Worm (Caenorhabditis elegans) whole organism, L1 larva: ENCODE results near the gene srab-10.
A peak's percentile ranks its signal among the peaks of the same experiment; 100 is the strongest.

Source experiments
- C34B4.2 ChIP-seq: sonication (generic microtip); optimal IDR thresholded peaks from 2 replicates; lab custom pipeline; 2017; ENCODE audit warnings: mild to moderate bottlenecking, missing genetic modification characterization, missing compliant biosample characterization
- Y116A8C.19 ChIP-seq: sonication (generic microtip); optimal IDR thresholded peaks from 2 replicates; lab custom pipeline; 2016; ENCODE audit warnings: missing compliant biosample characterization, missing genetic modification characterization, borderline replicate concordance
- aha-1 ChIP-seq: fragments of 150-350 bp; optimal IDR thresholded peaks from 2 replicates; lab custom pipeline; 2014; ENCODE audit warnings: missing biosample characterization, missing genetic modification characterization
- blmp-1 ChIP-seq: fragments of 150-350 bp; optimal IDR thresholded peaks from 2 replicates; lab custom pipeline; 2014; ENCODE audit warnings: missing biosample characterization, missing genetic modification characterization
- ceh-82 ChIP-seq, 3 experiments: fragments of 150-350 bp in 1 of 3; sonication (generic microtip) in 2 of 3; optimal IDR thresholded peaks; 2 replicates each; lab custom pipeline; 2014 to 2017; ENCODE audit warnings: missing biosample characterization in 3 of 3, missing genetic modification characterization in 3 of 3
- ceh-88 ChIP-seq: fragments of 200-800 bp; sonication (Bioruptor generic); IDR thresholded peaks from 2 replicates; pipeline ENCODE4 v1.3.6; 2022; ENCODE audit warnings: missing genetic modification characterization, missing compliant biosample characterization
- dpl-1 ChIP-seq, 3 experiments: fragments of 150-350 bp in 2 of 3; sonication (generic microtip) in 1 of 3; optimal IDR thresholded peaks; 2 replicates each; lab custom pipeline; 2014 to 2017; ENCODE audit warnings: missing biosample characterization in 3 of 3, missing genetic modification characterization in 3 of 3, missing genetic modification reagents in 3 of 3
- efl-1 ChIP-seq, 4 experiments: fragments of 150-350 bp; optimal IDR thresholded peaks in 3 of 4; peaks in 1 of 4; 1 replicate in 1 of 4; 2 replicates in 3 of 4; lab custom pipeline; 2014; ENCODE audit warnings: missing biosample characterization in 2 of 4, missing genetic modification characterization in 2 of 4, missing genetic modification reagents in 2 of 4
- egl-27 ChIP-seq, 2 experiments: fragments of 150-350 bp in 1 of 2; sonication (generic microtip); optimal IDR thresholded peaks; 3 replicates each; lab custom pipeline; 2017 to 2018; ENCODE audit warnings: missing biosample characterization in 2 of 2, missing genetic modification characterization in 2 of 2, missing genetic modification reagents in 2 of 2
- elt-2 ChIP-seq: sonication (generic microtip); optimal IDR thresholded peaks from 2 replicates; lab custom pipeline; 2016; ENCODE audit warnings: missing genetic modification characterization, mild to moderate bottlenecking, inconsistent platforms, missing compliant biosample characterization, missing genetic modification reagents
- elt-3 ChIP-seq, 6 experiments: fragments of 150-350 bp in 1 of 6; sonication (generic microtip); optimal IDR thresholded peaks; 2 replicates each; lab custom pipeline; 2017 to 2018; ENCODE audit warnings: missing biosample characterization in 6 of 6, missing genetic modification characterization in 6 of 6, inconsistent platforms in 1 of 6
- ets-5 ChIP-seq: fragments of 200-800 bp; sonication (Bioruptor generic); IDR thresholded peaks from 2 replicates; pipeline ENCODE4 v1.3.6; 2022; ENCODE audit warnings: missing genetic modification characterization, missing compliant biosample characterization
- fkh-10 ChIP-seq: sonication (generic microtip); optimal IDR thresholded peaks from 2 replicates; lab custom pipeline; 2017; ENCODE audit warnings: missing biosample characterization, missing genetic modification reagents, missing genetic modification characterization
- fkh-8 ChIP-seq: sonication (generic microtip); optimal IDR thresholded peaks from 2 replicates; lab custom pipeline; 2016; ENCODE audit warnings: mild to moderate bottlenecking, missing genetic modification characterization, missing compliant biosample characterization
- fos-1 ChIP-seq: fragments of 150-350 bp; optimal IDR thresholded peaks from 2 replicates; lab custom pipeline; 2014; ENCODE audit warnings: missing biosample characterization, missing genetic modification characterization
- hlh-4 ChIP-seq: sonication (generic microtip); optimal IDR thresholded peaks from 2 replicates; lab custom pipeline; 2016; ENCODE audit warnings: mild to moderate bottlenecking, missing genetic modification characterization, missing compliant biosample characterization
- irx-1 ChIP-seq: sonication (generic microtip); optimal IDR thresholded peaks from 2 replicates; lab custom pipeline; 2016; ENCODE audit warnings: missing genetic modification characterization, missing compliant biosample characterization
- lin-14 ChIP-seq: fragments of 200-800 bp; sonication (Bioruptor generic); optimal IDR thresholded peaks from 2 replicates; lab custom pipeline; 2018; ENCODE audit warnings: mild to moderate bottlenecking, missing genetic modification characterization, moderate library complexity, missing compliant biosample characterization
- lin-39 ChIP-seq: fragments of 150-350 bp; optimal IDR thresholded peaks from 2 replicates; lab custom pipeline; 2014; ENCODE audit warnings: missing biosample characterization, missing genetic modification reagents, missing genetic modification characterization
- mdl-1 ChIP-seq, 2 experiments: fragments of 150-350 bp; optimal IDR thresholded peaks; 2 replicates each; lab custom pipeline; 2014 to 2017; ENCODE audit warnings: missing biosample characterization in 2 of 2, missing genetic modification characterization in 2 of 2, inconsistent platforms in 1 of 2
- nhr-12 ChIP-seq: sonication (generic microtip); optimal IDR thresholded peaks from 2 replicates; lab custom pipeline; 2017; ENCODE audit warnings: missing biosample characterization, missing genetic modification characterization
- nhr-20 ChIP-seq: sonication (generic microtip); optimal IDR thresholded peaks from 2 replicates; lab custom pipeline; 2016; ENCODE audit warnings: mild to moderate bottlenecking, missing genetic modification characterization, missing compliant biosample characterization
- nhr-71 ChIP-seq: sonication (generic microtip); optimal IDR thresholded peaks from 2 replicates; lab custom pipeline; 2016; ENCODE audit warnings: mild to moderate bottlenecking, missing genetic modification characterization, moderate library complexity, missing compliant biosample characterization
- nhr-77 ChIP-seq: fragments of 150-350 bp; optimal IDR thresholded peaks from 2 replicates; lab custom pipeline; 2014; ENCODE audit warnings: missing biosample characterization, missing genetic modification characterization
- nhr-84 ChIP-seq: sonication (generic microtip); optimal IDR thresholded peaks from 2 replicates; lab custom pipeline; 2017; ENCODE audit warnings: missing biosample characterization, missing genetic modification characterization
- nhr-90 ChIP-seq: sonication (generic microtip); optimal IDR thresholded peaks from 2 replicates; lab custom pipeline; 2016; ENCODE audit warnings: mild to moderate bottlenecking, missing genetic modification characterization, missing compliant biosample characterization; ENCODE audit not compliant: poor library complexity
- pax-3 ChIP-seq: fragments of 200-800 bp; sonication (Bioruptor generic); optimal IDR thresholded peaks from 2 replicates; lab custom pipeline; 2018; ENCODE audit warnings: mild to moderate bottlenecking, missing genetic modification characterization, moderate library complexity, missing compliant biosample characterization
- pqm-1 ChIP-seq: sonication (generic microtip); optimal IDR thresholded peaks from 3 replicates; lab custom pipeline; 2017; ENCODE audit warnings: missing biosample characterization, missing genetic modification characterization
- skn-1 ChIP-seq: fragments of 150-350 bp; optimal IDR thresholded peaks from 2 replicates; lab custom pipeline; 2014; ENCODE audit warnings: missing biosample characterization, missing genetic modification characterization
- sox-4 ChIP-seq: sonication (generic microtip); optimal IDR thresholded peaks from 2 replicates; lab custom pipeline; 2016; ENCODE audit warnings: missing genetic modification characterization, missing compliant biosample characterization
- tlp-1 ChIP-seq: fragments of 150-350 bp; optimal IDR thresholded peaks from 2 replicates; lab custom pipeline; 2014; ENCODE audit warnings: missing biosample characterization, missing genetic modification characterization
- unc-98 ChIP-seq: fragments of 200-800 bp; sonication (Bioruptor generic); IDR thresholded peaks from 2 replicates; pipeline ENCODE4 v1.3.6; 2022; ENCODE audit warnings: missing genetic modification characterization, missing compliant biosample characterization
- vab-15 ChIP-seq: sonication (generic microtip); optimal IDR thresholded peaks from 2 replicates; lab custom pipeline; 2017; ENCODE audit warnings: missing genotype, mild to moderate bottlenecking, missing genetic modification characterization, missing compliant biosample characterization
- zag-1 ChIP-seq: fragments of 150-350 bp; optimal IDR thresholded peaks from 2 replicates; lab custom pipeline; 2014; ENCODE audit warnings: missing biosample characterization, missing genetic modification characterization
- zip-4 ChIP-seq: fragments of 200-800 bp; sonication (Bioruptor generic); optimal IDR thresholded peaks from 2 replicates; lab custom pipeline; 2018; ENCODE audit warnings: mild to moderate bottlenecking, missing genetic modification characterization, moderate library complexity, missing compliant biosample characterization

srab-10 gene

DNA sequence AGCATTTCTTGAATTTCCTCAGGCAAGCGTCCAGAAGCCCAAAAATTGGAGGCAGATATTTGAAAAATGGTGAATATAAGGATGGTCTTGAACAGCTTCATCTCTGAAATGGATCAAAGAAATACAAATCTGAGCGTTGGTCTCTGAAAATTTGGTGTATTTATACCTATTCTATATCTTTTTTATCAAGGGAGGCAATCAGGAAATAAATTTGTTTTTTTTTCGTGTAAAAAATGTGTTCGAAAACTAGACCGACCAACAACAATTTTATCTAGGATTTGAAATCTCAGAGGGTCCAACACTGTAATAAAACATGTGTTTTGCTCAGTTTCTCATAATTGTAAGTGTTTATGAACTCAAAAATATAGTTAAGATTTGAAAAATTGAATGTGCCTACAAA is 22.7 kb downstream of the srab-10 start, which contains the start of gene srt-56:
srt-56 (minus strand) TSS at position 101 of the 400 bp plus-strand sequence.
- TF ChIP-seq fkh-10 (GFP tag; lab: Kevin White, UChicago) (no peak), pax-3 (tag; lab: Kevin White, UChicago) (no peak), zip-4 (GFP tag; lab: Kevin White, UChicago) (no peak), pqm-1 (no peak), nhr-20 (tag; lab: Kevin White, UChicago) (no peak), nhr-84 (tag; lab: Kevin White, UChicago) (no peak), ets-5 (GFP tag; lab: Robert Waterston, UW) (no peak), ceh-82 (tag; optimal IDR thresholded peaks at IDR 0.05; lab: Kevin White, UChicago) (no peak), dpl-1 (GFP tag; optimal IDR thresholded peaks at IDR 0.05; lab: Kevin White, UChicago) (no peak), lin-39 (tag; lab: Kevin White, UChicago) (no peak), aha-1 (tag; lab: Kevin White, UChicago) (no peak), lin-14 (GFP tag; lab: Kevin White, UChicago) (no peak), mdl-1 (tag; optimal IDR thresholded peaks at IDR 0.05; lab: Kevin White, UChicago) (no peak), unc-98 (no peak), nhr-77 (no peak), egl-27 (tag; optimal IDR thresholded peaks at IDR 0.05; lab: Kevin White, UChicago) (no peak), nhr-90 (tag; lab: Kevin White, UChicago) (no peak), zag-1 (no peak)

DNA sequence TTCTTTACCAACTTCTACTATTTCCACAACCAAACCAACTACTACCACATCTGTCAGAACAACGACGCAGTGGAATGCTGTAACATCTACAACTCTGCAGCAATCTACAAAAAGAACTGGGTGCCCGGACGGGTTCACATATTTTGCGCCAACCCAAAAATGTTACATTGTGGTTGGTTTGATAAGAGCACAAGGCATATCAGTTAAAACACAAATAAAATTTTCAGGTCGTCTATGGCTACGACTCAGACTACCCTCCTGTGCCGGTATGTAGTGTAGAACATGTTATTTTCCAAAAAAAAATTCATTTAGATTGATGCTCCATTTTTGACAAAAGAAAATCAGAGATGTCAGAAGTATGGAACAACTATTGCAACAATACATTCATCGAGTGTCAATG is 25.2 kb downstream of the srab-10 start:
- TF ChIP-seq irx-1 (tag; lab: Kevin White, UChicago) = no peak
- TF ChIP-seq elt-2 (tag; lab: Kevin White, UChicago) = peak; percentile 46
- no peak for TF ChIP-seq mdl-1 (tag; optimal IDR thresholded peaks at IDR 0.05; lab: Kevin White, UChicago)
- no peak for TF ChIP-seq pqm-1
- TF ChIP-seq sox-4 (tag; lab: Kevin White, UChicago) = no peak
- no peak for TF ChIP-seq ceh-82 (tag; optimal IDR thresholded peaks at IDR 0.05; lab: Kevin White, UChicago)
- TF ChIP-seq skn-1 = no peak
- no peak for TF ChIP-seq blmp-1 (tag; lab: Kevin White, UChicago)

DNA sequence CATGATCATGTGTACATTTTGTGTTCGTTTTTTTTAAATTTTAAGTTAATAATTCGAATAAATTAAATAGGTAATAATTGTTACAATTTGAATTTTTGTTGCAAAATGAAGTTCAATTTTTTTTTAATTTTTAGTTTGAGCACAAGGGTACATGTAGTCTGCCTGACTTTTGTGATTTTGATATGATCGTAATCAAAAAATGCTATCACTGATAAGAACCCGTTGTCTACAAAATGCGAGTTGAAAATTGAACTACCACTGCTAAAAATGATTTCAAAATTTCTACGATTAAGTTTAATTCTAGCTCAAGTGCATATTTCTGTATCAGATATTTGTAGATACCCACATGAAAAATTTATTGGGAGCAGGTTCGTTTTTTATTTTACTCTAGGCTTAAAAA is 26.2 kb downstream of the srab-10 start, which contains the start of gene clec-210:
clec-210 (plus strand) TSS at position 211 of the 400 bp plus-strand sequence.
- no peak for TF ChIP-seq Y116A8C.19 (tag; lab: Kevin White, UChicago)
- no peak for TF ChIP-seq ceh-88 (GFP tag; lab: Robert Waterston, UW)
- TF ChIP-seq efl-1 (optimal IDR thresholded peaks at IDR 0.05; lab: Kevin White, UChicago) = no peak
- TF ChIP-seq efl-1 (GFP tag; optimal IDR thresholded peaks at IDR 0.05 in 1 of 2; lab: Kevin White, UChicago) = no peak
- TF ChIP-seq hlh-4 = no peak
- no peak for TF ChIP-seq elt-3 (tag; optimal IDR thresholded peaks at IDR 0.05; lab: Kevin White, UChicago)
- no peak for TF ChIP-seq nhr-12 (tag; lab: Kevin White, UChicago)
- no peak for TF ChIP-seq nhr-71 (tag; lab: Kevin White, UChicago)
- no peak for TF ChIP-seq fkh-10 (GFP tag; lab: Kevin White, UChicago)
- no peak for TF ChIP-seq fos-1 (tag; lab: Kevin White, UChicago)
- TF ChIP-seq fkh-8 (tag; lab: Kevin White, UChicago) = no peak
- no peak for TF ChIP-seq C34B4.2 (tag; lab: Kevin White, UChicago)
- no peak for TF ChIP-seq vab-15 (tag; lab: Kevin White, UChicago)

DNA sequence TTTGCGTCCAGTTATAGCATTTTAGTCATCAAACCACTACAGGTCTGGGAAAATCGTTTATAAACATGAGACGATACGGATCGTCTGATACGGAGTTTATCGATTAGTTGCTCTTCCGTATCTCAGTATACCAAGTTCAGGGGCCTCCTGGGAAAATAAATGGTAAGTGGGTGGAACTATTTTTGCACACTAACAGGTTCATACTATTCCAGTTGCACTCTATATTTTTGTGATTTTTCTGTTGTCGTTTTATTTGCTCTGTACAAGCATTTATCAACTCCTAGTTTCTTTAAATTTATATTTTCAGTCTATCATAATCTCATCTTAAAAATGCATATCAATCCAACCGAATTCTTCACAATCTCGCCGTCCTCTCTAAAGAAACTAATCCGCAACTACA is 29.4 kb downstream of the srab-10 start, which contains the start of gene Y73C8C.3:
Y73C8C.3 (plus strand) TSS at position 301 of the 400 bp plus-strand sequence.
- TF ChIP-seq unc-98 (no peak), tlp-1 (no peak), nhr-71 (tag; lab: Kevin White, UChicago) (no peak), Y116A8C.19 (tag; lab: Kevin White, UChicago) (no peak)
- TF ChIP-seq, all 84 proteins: peak for 0
